Fruit fly (Drosophila melanogaster) whole organism, embryonic: Measurements from ENCODE around the gene Cep97.

ENCODE experiments used
- Ada2b ChIP-seq: fragments of 200-800 bp; sonication (Bioruptor generic); IDR thresholded peaks from 2 replicates; pipeline ENCODE4 v1.3.6; 2022; ENCODE audit warnings: missing biosample characterization, missing genetic modification characterization
- CG10959 ChIP-seq: fragments of 200-800 bp; sonication (Bioruptor generic); IDR thresholded peaks from 2 replicates; pipeline ENCODE4 v1.3.6; 2022; ENCODE audit warnings: missing biosample characterization, missing genetic modification characterization
- CG10979 ChIP-seq: fragments of 200-800 bp; sonication (Bioruptor generic); optimal IDR thresholded peaks from 2 replicates; lab custom pipeline; 2018; ENCODE audit warnings: missing biosample characterization, mild to moderate bottlenecking, missing genetic modification characterization, moderate library complexity
- CG11696 ChIP-seq: fragments of 200-800 bp; sonication (Bioruptor generic); IDR thresholded peaks from 2 replicates; pipeline ENCODE4 v1.3.6; 2022; ENCODE audit warnings: missing biosample characterization, missing genetic modification characterization
- CG12104 ChIP-seq: fragments of 200-800 bp; sonication (Bioruptor generic); optimal IDR thresholded peaks from 3 replicates; lab custom pipeline; 2016; ENCODE audit warnings: missing biosample characterization, missing genetic modification characterization
- CG12236 ChIP-seq: fragments of 200-800 bp; sonication (Bioruptor generic); optimal IDR thresholded peaks from 2 replicates; lab custom pipeline; 2016; ENCODE audit warnings: missing biosample characterization, missing genetic modification characterization
- CG14014 ChIP-seq: fragments of 200-800 bp; sonication (Bioruptor generic); IDR thresholded peaks from 2 replicates; pipeline ENCODE4 v1.3.6; 2022; ENCODE audit warnings: missing biosample characterization, missing genetic modification characterization
- CG2120 ChIP-seq: fragments of 200-800 bp; sonication (Bioruptor generic); optimal IDR thresholded peaks from 3 replicates; lab custom pipeline; 2016; ENCODE audit warnings: missing biosample characterization, missing genetic modification characterization
- CG2712 ChIP-seq: fragments of 200-800 bp; optimal IDR thresholded peaks from 3 replicates; lab custom pipeline; 2019; ENCODE audit warnings: missing biosample characterization, mild to moderate bottlenecking, missing genetic modification characterization, moderate library complexity
- CG34224 ChIP-seq: fragments of 200-800 bp; sonication (Bioruptor generic); IDR thresholded peaks from 3 replicates; pipeline ENCODE4 v1.3.6; 2022; ENCODE audit warnings: missing biosample characterization, missing genetic modification characterization; ENCODE audit not compliant: partially characterized antibody
- CG3838 ChIP-seq: fragments of 200-800 bp; sonication (Bioruptor generic); optimal IDR thresholded peaks from 3 replicates; lab custom pipeline; 2016; ENCODE audit warnings: missing biosample characterization, missing genetic modification characterization
- CG3847 ChIP-seq: fragments of 200-800 bp; sonication (Bioruptor generic); IDR thresholded peaks from 2 replicates; pipeline ENCODE4 v1.3.6; 2022; ENCODE audit warnings: missing biosample characterization, missing genetic modification characterization
- CG6791 ChIP-seq: fragments of 200-800 bp; sonication (Bioruptor generic); IDR thresholded peaks from 3 replicates; pipeline ENCODE4 v1.3.6; 2022; ENCODE audit warnings: missing biosample characterization, missing genetic modification characterization; ENCODE audit not compliant: partially characterized antibody
- CG7372 ChIP-seq: fragments of 200-800 bp; sonication (Bioruptor generic); IDR thresholded peaks from 2 replicates; pipeline ENCODE4 v1.3.6; 2022; ENCODE audit warnings: missing biosample characterization, missing genetic modification characterization
- CG7963 ChIP-seq: fragments of 200-800 bp; sonication (Bioruptor generic); IDR thresholded peaks from 3 replicates; pipeline ENCODE4 v1.3.6; 2022; ENCODE audit warnings: missing biosample characterization, missing genetic modification characterization; ENCODE audit not compliant: partially characterized antibody
- CG8388 ChIP-seq: fragments of 200-800 bp; sonication (Bioruptor generic); optimal IDR thresholded peaks from 2 replicates; lab custom pipeline; 2019; ENCODE audit warnings: missing biosample characterization, mild to moderate bottlenecking, missing genetic modification characterization, moderate library complexity
- CG9797 ChIP-seq: fragments of 200-800 bp; sonication (Bioruptor generic); optimal IDR thresholded peaks from 3 replicates; lab custom pipeline; 2018; ENCODE audit warnings: missing biosample characterization, mild to moderate bottlenecking, missing genetic modification characterization
- CHES-1-like ChIP-seq: fragments of 200-800 bp; sonication (Bioruptor generic); optimal IDR thresholded peaks from 2 replicates; lab custom pipeline; 2016; ENCODE audit warnings: missing biosample characterization, missing genetic modification characterization
- D ChIP-seq, 2 experiments: fragments of 200-800 bp in 1 of 2; fragments of >200 bp in 1 of 2; sonication (Bioruptor generic) in 1 of 2; optimal IDR thresholded peaks; 2 replicates in 1 of 2; 3 replicates in 1 of 2; lab custom pipeline; 2017; ENCODE audit warnings: mild to moderate bottlenecking in 1 of 2, missing biosample characterization in 1 of 2, missing genetic modification characterization in 1 of 2, missing genetic modification reagents in 1 of 2
- D19B ChIP-seq: fragments of 200-800 bp; sonication (Bioruptor generic); optimal IDR thresholded peaks from 2 replicates; lab custom pipeline; 2017; ENCODE audit warnings: missing biosample characterization, mild to moderate bottlenecking, missing genetic modification characterization
- Deaf1 ChIP-seq: fragments of 200-800 bp; optimal IDR thresholded peaks from 3 replicates; lab custom pipeline; 2019; ENCODE audit warnings: missing biosample characterization, mild to moderate bottlenecking, missing genetic modification characterization, moderate library complexity
- Hmr ChIP-seq: fragments of 200-800 bp; sonication (Bioruptor generic); optimal IDR thresholded peaks from 3 replicates; lab custom pipeline; 2017; ENCODE audit warnings: mild to moderate bottlenecking, missing biosample characterization, missing genetic modification reagents, missing genetic modification characterization
- Max ChIP-seq: fragments of 200-800 bp; sonication (Bioruptor generic); optimal IDR thresholded peaks from 2 replicates; lab custom pipeline; 2016; ENCODE audit warnings: missing biosample characterization, mild to moderate bottlenecking, missing genetic modification characterization
- Nf-YA ChIP-seq: fragments of 200-800 bp; sonication (Bioruptor generic); IDR thresholded peaks from 2 replicates; pipeline ENCODE4 v1.3.6; 2022; ENCODE audit warnings: missing biosample characterization, missing genetic modification characterization
- Opbp ChIP-seq: fragments of 200-800 bp; sonication (Bioruptor generic); IDR thresholded peaks from 3 replicates; pipeline ENCODE4 v1.3.6; 2022; ENCODE audit warnings: missing biosample characterization, missing genetic modification characterization; ENCODE audit not compliant: partially characterized antibody
- Side ChIP-seq: fragments of 200-800 bp; sonication (Bioruptor generic); optimal IDR thresholded peaks from 2 replicates; lab custom pipeline; 2016; ENCODE audit warnings: missing biosample characterization, missing genetic modification characterization
- Spps ChIP-seq: fragments of 200-800 bp; sonication (Bioruptor generic); optimal IDR thresholded peaks from 2 replicates; lab custom pipeline; 2018; ENCODE audit warnings: missing biosample characterization, mild to moderate bottlenecking, missing genetic modification characterization
- Sry-β ChIP-seq: fragments of 200-800 bp; sonication (Bioruptor generic); optimal IDR thresholded peaks from 2 replicates; lab custom pipeline; 2018; ENCODE audit warnings: missing biosample characterization, mild to moderate bottlenecking, missing genetic modification characterization, moderate library complexity
- az2 ChIP-seq: fragments of 200-800 bp; sonication (Bioruptor generic); optimal IDR thresholded peaks from 3 replicates; lab custom pipeline; 2016; ENCODE audit warnings: missing biosample characterization, missing genetic modification characterization
- bbx ChIP-seq: fragments of 200-800 bp; sonication (Bioruptor generic); IDR thresholded peaks from 2 replicates; pipeline ENCODE4 v1.3.6; 2022; ENCODE audit warnings: missing biosample characterization, missing genetic modification characterization; ENCODE audit not compliant: partially characterized antibody
- cg ChIP-seq: fragments of 200-800 bp; sonication (Bioruptor generic); optimal IDR thresholded peaks from 3 replicates; lab custom pipeline; 2019; ENCODE audit warnings: missing biosample characterization, mild to moderate bottlenecking, missing genetic modification characterization, moderate library complexity
- corto ChIP-seq: fragments of 200-800 bp; sonication (Bioruptor generic); optimal IDR thresholded peaks from 2 replicates; lab custom pipeline; 2016; ENCODE audit warnings: missing biosample characterization, mild to moderate bottlenecking, missing genetic modification characterization, moderate library complexity
- ewg ChIP-seq: fragments of 200-800 bp; sonication (Bioruptor generic); optimal IDR thresholded peaks from 3 replicates; lab custom pipeline; 2017; ENCODE audit warnings: mild to moderate bottlenecking, missing biosample characterization, missing genetic modification reagents, missing genetic modification characterization
- fd96Cb ChIP-seq: fragments of 200-800 bp; sonication (Bioruptor generic); optimal IDR thresholded peaks from 2 replicates; lab custom pipeline; 2018; ENCODE audit warnings: missing biosample characterization, mild to moderate bottlenecking, missing genetic modification characterization, moderate library complexity
- ftz-f1 ChIP-seq: fragments of 200-800 bp; sonication (Bioruptor generic); optimal IDR thresholded peaks from 2 replicates; lab custom pipeline; 2016; ENCODE audit warnings: missing biosample characterization, missing genetic modification characterization
- grn ChIP-seq: fragments of 200-800 bp; sonication (Bioruptor generic); optimal IDR thresholded peaks from 3 replicates; lab custom pipeline; 2017; ENCODE audit warnings: missing biosample characterization, missing genetic modification characterization
- inv ChIP-seq: fragments of 200-800 bp; sonication (Bioruptor generic); IDR thresholded peaks from 2 replicates; pipeline ENCODE4 v1.3.6; 2022; ENCODE audit warnings: missing biosample characterization, missing genetic modification characterization; ENCODE audit not compliant: partially characterized antibody
- jing ChIP-seq: fragments of 200-800 bp; sonication (Bioruptor generic); optimal IDR thresholded peaks from 2 replicates; lab custom pipeline; 2018; ENCODE audit warnings: missing biosample characterization, mild to moderate bottlenecking, missing genetic modification characterization
- nerfin-2 ChIP-seq: fragments of 200-800 bp; sonication (Bioruptor generic); IDR thresholded peaks from 2 replicates; pipeline ENCODE4 v1.3.6; 2022; ENCODE audit warnings: missing biosample characterization, missing genetic modification characterization; ENCODE audit not compliant: partially characterized antibody
- pfk ChIP-seq: fragments of 200-800 bp; sonication (Bioruptor generic); optimal IDR thresholded peaks from 2 replicates; lab custom pipeline; 2018; ENCODE audit warnings: missing biosample characterization, mild to moderate bottlenecking, missing genetic modification characterization, moderate library complexity
- row ChIP-seq: fragments of 200-800 bp; sonication (Bioruptor generic); IDR thresholded peaks from 3 replicates; pipeline ENCODE4 v1.3.6; 2022; ENCODE audit warnings: missing biosample characterization, missing genetic modification characterization
- sens-2 ChIP-seq: fragments of 200-800 bp; sonication (Bioruptor generic); IDR thresholded peaks from 2 replicates; pipeline ENCODE4 v1.3.6; 2022; ENCODE audit warnings: missing biosample characterization, missing genetic modification characterization
- stwl ChIP-seq: fragments of 200-800 bp; sonication (Bioruptor generic); optimal IDR thresholded peaks from 3 replicates; lab custom pipeline; 2018; ENCODE audit warnings: missing biosample characterization, mild to moderate bottlenecking, missing genetic modification characterization, moderate library complexity
- tgo ChIP-seq: fragments of 200-800 bp; sonication (Bioruptor generic); IDR thresholded peaks from 3 replicates; pipeline ENCODE4 v1.3.6; 2022; ENCODE audit warnings: missing biosample characterization, missing genetic modification characterization
- tin ChIP-seq: fragments of 200-800 bp; sonication (Bioruptor generic); optimal IDR thresholded peaks from 3 replicates; lab custom pipeline; 2016; ENCODE audit warnings: missing biosample characterization, missing genetic modification characterization
- tio ChIP-seq: fragments of 200-800 bp; sonication (Bioruptor generic); optimal IDR thresholded peaks from 2 replicates; lab custom pipeline; 2017; ENCODE audit warnings: missing biosample characterization, missing genetic modification characterization, inconsistent platforms
- tup ChIP-seq: fragments of 200-800 bp; sonication (Bioruptor generic); optimal IDR thresholded peaks from 2 replicates; lab custom pipeline; 2016; ENCODE audit warnings: missing biosample characterization, mild to moderate bottlenecking, missing genetic modification characterization, moderate library complexity
- twi ChIP-seq: fragments of 200-800 bp; optimal IDR thresholded peaks from 2 replicates; lab custom pipeline; 2019; ENCODE audit warnings: missing biosample characterization, mild to moderate bottlenecking, missing genetic modification characterization, moderate library complexity
- wdn ChIP-seq: fragments of 200-800 bp; sonication (Bioruptor generic); IDR thresholded peaks from 2 replicates; pipeline ENCODE4 v1.3.6; 2022; ENCODE audit warnings: missing biosample characterization, missing genetic modification characterization

The Cep97 gene

dm6 chr2L:3862437-3863041 lies 5.0 kb upstream of the Cep97 start, which contains the start of gene TTLL4B (continued):
- TF ChIP-seq D (optimal IDR thresholded peaks at IDR 0.05; lab: Kevin White, UChicago) (no peak), D (GFP tag; optimal IDR thresholded peaks at IDR 0.05; lab: Kevin White, UChicago) (no peak), CG12236 (GFP tag; lab: Kevin White, UChicago) (no peak), az2 (GFP tag; lab: Kevin White, UChicago) (no peak), Nf-YA (GFP tag; lab: Robert Waterston, UW) (no peak), bbx (GFP tag; lab: Robert Waterston, UW) (peak; percentile 92), CG34224 (GFP tag; lab: Robert Waterston, UW) (peak; percentile 89), tup (no peak), ewg (GFP tag; lab: Kevin White, UChicago) (no peak), CG7372 (no peak), Hmr (GFP tag; lab: Kevin White, UChicago) (no peak), Ada2b (GFP tag; lab: Robert Waterston, UW) (no peak), CG8388 (GFP tag; lab: Kevin White, UChicago) (no peak), D19B (GFP tag; lab: Kevin White, UChicago) (no peak), CG3847 (GFP tag; lab: Robert Waterston, UW) (peak; percentile 52; the same call in 1 of the 2 replicates), Sry-β (GFP tag; lab: Kevin White, UChicago) (no peak), CG7963 (GFP tag; lab: Robert Waterston, UW) (peak; percentile 87), CG2712 (tag; lab: Kevin White, UChicago) (peak; percentile 15), CG14014 (GFP tag; lab: Robert Waterston, UW) (no peak), pfk (GFP tag; lab: Kevin White, UChicago) (no peak), CG6791 (GFP tag; lab: Robert Waterston, UW) (peak; percentile 87), Deaf1 (no peak), jing (GFP tag; lab: Kevin White, UChicago) (no peak), twi (tag; lab: Kevin White, UChicago) (no peak), sens-2 (no peak), CG10979 (no peak), corto (GFP tag; lab: Kevin White, UChicago) (no peak), grn (GFP tag; lab: Kevin White, UChicago) (no peak), row (GFP tag; lab: Robert Waterston, UW) (peak; percentile 33; the same call in 1 of the 3 replicates), inv (GFP tag; lab: Robert Waterston, UW) (peak; percentile 80), nerfin-2 (GFP tag; lab: Robert Waterston, UW) (peak; percentile 95), CHES-1-like (peak; percentile 39), CG3838 (GFP tag; lab: Kevin White, UChicago) (peak; percentile 25), Opbp (peak; percentile 93), tin (GFP tag; lab: Kevin White, UChicago) (no peak), CG9797 (GFP tag; lab: Kevin White, UChicago) (peak; percentile 34), wdn (GFP tag; lab: Robert Waterston, UW) (no peak), CG10959 (GFP tag; lab: Robert Waterston, UW) (no peak), stwl (tag; lab: Kevin White, UChicago) (peak; percentile 89), tgo (GFP tag; lab: Robert Waterston, UW) (no peak), CG12104 (no peak), Max (GFP tag; lab: Kevin White, UChicago) (peak; percentile 13), Spps (tag; lab: Kevin White, UChicago) (no peak), Side (peak; percentile 6), fd96Cb (tag; lab: Kevin White, UChicago) (no peak), ftz-f1 (no peak), cg (GFP tag; lab: Kevin White, UChicago) (peak; percentile 94), CG2120 (GFP tag; lab: Kevin White, UChicago) (peak; percentile 25), CG11696 (GFP tag; lab: Robert Waterston, UW) (no peak), tio (GFP tag; lab: Kevin White, UChicago) (no peak)
